Fruit fly (Drosophila melanogaster) whole organism, embryonic: ENCODE data around the gene CG18213.

Experiments used
- Adf1 ChIP-seq: fragments of 200-800 bp; sonication (Bioruptor generic); IDR thresholded peaks from 2 replicates; pipeline ENCODE4 v1.3.6; 2022; ENCODE audit warnings: missing biosample characterization, missing genetic modification characterization
- Bgb ChIP-seq: fragments of 200-800 bp; sonication (Bioruptor generic); IDR thresholded peaks from 2 replicates; pipeline ENCODE4 v1.3.6; 2022; ENCODE audit warnings: missing biosample characterization, missing genetic modification characterization; ENCODE audit not compliant: partially characterized antibody
- BtbVII ChIP-seq: fragments of 200-800 bp; sonication (Bioruptor generic); optimal IDR thresholded peaks from 3 replicates; lab custom pipeline; 2017; ENCODE audit warnings: missing biosample characterization, mild to moderate bottlenecking, missing genetic modification characterization
- CG1024 ChIP-seq: fragments of 200-800 bp; sonication (Bioruptor generic); IDR thresholded peaks from 2 replicates; pipeline ENCODE4 v1.3.6; 2022; ENCODE audit warnings: missing biosample characterization, missing genetic modification characterization
- CG10366 ChIP-seq: fragments of 200-800 bp; sonication (Bioruptor generic); IDR thresholded peaks from 2 replicates; pipeline ENCODE4 v1.3.6; 2022; ENCODE audit warnings: missing biosample characterization, missing genetic modification characterization
- CG10959 ChIP-seq: fragments of 200-800 bp; sonication (Bioruptor generic); IDR thresholded peaks from 2 replicates; pipeline ENCODE4 v1.3.6; 2022; ENCODE audit warnings: missing biosample characterization, missing genetic modification characterization
- CG11085 ChIP-seq: fragments of 200-800 bp; sonication (Bioruptor generic); IDR thresholded peaks from 2 replicates; pipeline ENCODE4 v1.3.6; 2022; ENCODE audit warnings: missing biosample characterization, missing genetic modification characterization
- CG12155 ChIP-seq: fragments of 200-800 bp; sonication (Bioruptor generic); optimal IDR thresholded peaks from 3 replicates; lab custom pipeline; 2016; ENCODE audit warnings: missing biosample characterization, missing genetic modification characterization
- CG12299 ChIP-seq: fragments of 200-800 bp; sonication (Bioruptor generic); optimal IDR thresholded peaks from 2 replicates; lab custom pipeline; 2018; ENCODE audit warnings: missing biosample characterization, mild to moderate bottlenecking, missing genetic modification characterization
- CG13123 ChIP-seq: fragments of 200-800 bp; sonication (Bioruptor generic); optimal IDR thresholded peaks from 2 replicates; lab custom pipeline; 2016; ENCODE audit warnings: missing biosample characterization, missing genetic modification characterization
- CG13775 ChIP-seq: fragments of 200-800 bp; sonication (Bioruptor generic); optimal IDR thresholded peaks from 3 replicates; lab custom pipeline; 2017; ENCODE audit warnings: missing biosample characterization, mild to moderate bottlenecking, missing genetic modification characterization
- CG14965 ChIP-seq: fragments of 200-800 bp; sonication (Bioruptor generic); optimal IDR thresholded peaks from 2 replicates; lab custom pipeline; 2016; ENCODE audit warnings: missing biosample characterization, missing genetic modification characterization, borderline replicate concordance
- CG17912 ChIP-seq: fragments of 200-800 bp; sonication (Bioruptor generic); optimal IDR thresholded peaks from 2 replicates; lab custom pipeline; 2018; ENCODE audit warnings: missing biosample characterization, mild to moderate bottlenecking, missing genetic modification characterization
- CG18476 ChIP-seq: fragments of 200-800 bp; sonication (Bioruptor generic); optimal IDR thresholded peaks from 2 replicates; lab custom pipeline; 2016; ENCODE audit warnings: missing biosample characterization, mild to moderate bottlenecking, missing genetic modification characterization
- CG18599 ChIP-seq: fragments of 200-800 bp; sonication (Bioruptor generic); optimal IDR thresholded peaks from 3 replicates; lab custom pipeline; 2017; ENCODE audit warnings: missing biosample characterization, missing genetic modification characterization, mild to moderate bottlenecking, moderate library complexity, missing genetic modification reagents
- CG30403 ChIP-seq: fragments of 200-800 bp; sonication (Bioruptor generic); optimal IDR thresholded peaks from 3 replicates; lab custom pipeline; 2016; ENCODE audit warnings: missing biosample characterization, missing genetic modification characterization
- CG31441 ChIP-seq: fragments of 200-800 bp; sonication (Bioruptor generic); IDR thresholded peaks from 2 replicates; pipeline ENCODE4 v1.3.6; 2022; ENCODE audit warnings: missing biosample characterization, missing genetic modification characterization
- CG42726 ChIP-seq: fragments of 200-800 bp; sonication (Bioruptor generic); IDR thresholded peaks from 2 replicates; pipeline ENCODE4 v1.3.6; 2022; ENCODE audit warnings: missing biosample characterization, missing genetic modification characterization; ENCODE audit not compliant: partially characterized antibody
- CG4424 ChIP-seq: fragments of 200-800 bp; sonication (Bioruptor generic); optimal IDR thresholded peaks from 3 replicates; lab custom pipeline; 2016; ENCODE audit warnings: missing biosample characterization, missing genetic modification characterization
- CG5953 ChIP-seq: fragments of 200-800 bp; sonication (Bioruptor generic); IDR thresholded peaks from 2 replicates; pipeline ENCODE4 v1.3.6; 2022; ENCODE audit warnings: missing biosample characterization, missing genetic modification characterization
- CG7987 ChIP-seq: fragments of 200-800 bp; sonication (Bioruptor generic); optimal IDR thresholded peaks from 2 replicates; lab custom pipeline; 2018; ENCODE audit warnings: missing biosample characterization, mild to moderate bottlenecking, missing genetic modification characterization, moderate library complexity
- CkIIα-i1 ChIP-seq: fragments of 200-800 bp; sonication (Bioruptor generic); IDR thresholded peaks from 2 replicates; pipeline ENCODE4 v1.3.6; 2022; ENCODE audit warnings: missing biosample characterization, missing genetic modification characterization
- D ChIP-seq, 2 experiments: fragments of 200-800 bp in 1 of 2; fragments of >200 bp in 1 of 2; sonication (Bioruptor generic) in 1 of 2; optimal IDR thresholded peaks; 2 replicates in 1 of 2; 3 replicates in 1 of 2; lab custom pipeline; 2017; ENCODE audit warnings: mild to moderate bottlenecking in 1 of 2, missing biosample characterization in 1 of 2, missing genetic modification characterization in 1 of 2, missing genetic modification reagents in 1 of 2
- Fer3 ChIP-seq: fragments of 200-800 bp; sonication (Bioruptor generic); optimal IDR thresholded peaks from 2 replicates; lab custom pipeline; 2018; ENCODE audit warnings: missing biosample characterization, mild to moderate bottlenecking, missing genetic modification characterization, moderate library complexity
- GATAe ChIP-seq: fragments of 200-800 bp; sonication (Bioruptor generic); conservative IDR thresholded peaks from 2 replicates; pipeline ENCODE4 v1.3.6; 2022; ENCODE audit warnings: missing biosample characterization, missing genetic modification characterization
- Jarid2 ChIP-seq: fragments of 200-800 bp; sonication (Bioruptor generic); optimal IDR thresholded peaks from 3 replicates; lab custom pipeline; 2017; ENCODE audit warnings: mild to moderate bottlenecking, missing biosample characterization, missing genetic modification reagents, missing genetic modification characterization
- Mes4 ChIP-seq: fragments of 200-800 bp; sonication (Bioruptor generic); optimal IDR thresholded peaks from 2 replicates; lab custom pipeline; 2016; ENCODE audit warnings: missing biosample characterization, missing genetic modification characterization
- NC2α ChIP-seq: fragments of 200-800 bp; sonication (Bioruptor generic); optimal IDR thresholded peaks from 2 replicates; lab custom pipeline; 2016; ENCODE audit warnings: missing biosample characterization, missing genetic modification characterization
- Optix ChIP-seq: fragments of 200-800 bp; sonication (Bioruptor generic); IDR thresholded peaks from 3 replicates; pipeline ENCODE4 v1.3.6; 2022; ENCODE audit warnings: missing biosample characterization, missing genetic modification characterization
- Rfx ChIP-seq: fragments of 200-800 bp; sonication (Bioruptor generic); IDR thresholded peaks from 2 replicates; pipeline ENCODE4 v1.3.6; 2022; ENCODE audit warnings: missing biosample characterization, missing genetic modification characterization
- aop ChIP-seq: fragments of 200-800 bp; sonication (Bioruptor generic); IDR thresholded peaks from 2 replicates; pipeline ENCODE4 v1.3.6; 2022; ENCODE audit warnings: missing biosample characterization, missing genetic modification characterization
- ash1 ChIP-seq: fragments of 200-800 bp; sonication (Bioruptor generic); optimal IDR thresholded peaks from 2 replicates; lab custom pipeline; 2018; ENCODE audit warnings: missing biosample characterization, mild to moderate bottlenecking, missing genetic modification characterization
- bigmax ChIP-seq: fragments of 200-800 bp; sonication (Bioruptor generic); optimal IDR thresholded peaks from 2 replicates; lab custom pipeline; 2018; ENCODE audit warnings: missing biosample characterization, mild to moderate bottlenecking, missing genetic modification characterization
- emc ChIP-seq: fragments of 200-800 bp; sonication (Bioruptor generic); optimal IDR thresholded peaks from 2 replicates; lab custom pipeline; 2016; ENCODE audit warnings: missing biosample characterization, missing genetic modification characterization
- en ChIP-seq: fragments of 200-800 bp; sonication (Bioruptor generic); optimal IDR thresholded peaks from 2 replicates; lab custom pipeline; 2016; ENCODE audit warnings: missing biosample characterization, missing genetic modification characterization
- esg ChIP-seq: fragments of 200-800 bp; sonication (Bioruptor generic); conservative IDR thresholded peaks from 2 replicates; pipeline ENCODE4 v1.3.6; 2022; ENCODE audit warnings: missing biosample characterization, missing genetic modification characterization
- fd102C ChIP-seq: fragments of 200-800 bp; sonication (Bioruptor generic); optimal IDR thresholded peaks from 2 replicates; lab custom pipeline; 2018; ENCODE audit warnings: missing biosample characterization, mild to moderate bottlenecking, missing genetic modification characterization, moderate library complexity
- fu2 ChIP-seq: fragments of 200-800 bp; sonication (Bioruptor generic); optimal IDR thresholded peaks from 2 replicates; lab custom pipeline; 2016; ENCODE audit warnings: missing biosample characterization, missing genetic modification characterization
- jigr1 ChIP-seq: fragments of 200-800 bp; sonication (Bioruptor generic); IDR thresholded peaks from 3 replicates; pipeline ENCODE4 v1.3.6; 2022; ENCODE audit warnings: missing biosample characterization, missing genetic modification characterization
- jumu ChIP-seq: fragments of 200-800 bp; sonication (Bioruptor generic); optimal IDR thresholded peaks from 3 replicates; lab custom pipeline; 2016; ENCODE audit warnings: missing biosample characterization, missing genetic modification characterization
- kah ChIP-seq: fragments of 200-800 bp; sonication (Bioruptor generic); optimal IDR thresholded peaks from 2 replicates; lab custom pipeline; 2018; ENCODE audit warnings: missing biosample characterization, mild to moderate bottlenecking, missing genetic modification characterization
- kay ChIP-seq: fragments of 200-800 bp; sonication (Bioruptor generic); optimal IDR thresholded peaks from 2 replicates; lab custom pipeline; 2016; ENCODE audit warnings: missing biosample characterization, missing genetic modification characterization
- klu ChIP-seq: fragments of 200-800 bp; sonication (Bioruptor generic); IDR thresholded peaks from 2 replicates; pipeline ENCODE4 v1.3.6; 2022; ENCODE audit warnings: missing biosample characterization, missing genetic modification characterization
- luna ChIP-seq: fragments of 200-800 bp; sonication (Bioruptor generic); optimal IDR thresholded peaks from 2 replicates; lab custom pipeline; 2016; ENCODE audit warnings: missing biosample characterization, missing genetic modification characterization
- nmo ChIP-seq: fragments of 200-800 bp; sonication (Bioruptor generic); optimal IDR thresholded peaks from 2 replicates; lab custom pipeline; 2018; ENCODE audit warnings: missing biosample characterization, mild to moderate bottlenecking, missing genetic modification characterization, moderate library complexity
- sc ChIP-seq, 3 experiments: fragments of >200 bp in 2 of 3; fragments of 200-800 bp in 1 of 3; sonication (Bioruptor generic) in 1 of 3; optimal IDR thresholded peaks; 2 replicates in 2 of 3; 3 replicates in 1 of 3; lab custom pipeline; 2017; ENCODE audit warnings: mild to moderate bottlenecking in 1 of 3, missing biosample characterization in 1 of 3, missing genetic modification characterization in 1 of 3, missing genetic modification reagents in 1 of 3
- sna ChIP-seq: fragments of 200-800 bp; sonication (Bioruptor generic); IDR thresholded peaks from 2 replicates; pipeline ENCODE4 v1.3.6; 2022; ENCODE audit warnings: missing biosample characterization, missing genetic modification characterization; ENCODE audit not compliant: partially characterized antibody
- usp ChIP-seq: fragments of >200 bp; optimal IDR thresholded peaks from 2 replicates; lab custom pipeline; 2017; ENCODE audit warnings: missing biosample characterization, missing genetic modification characterization
- wdn ChIP-seq: fragments of 200-800 bp; sonication (Bioruptor generic); IDR thresholded peaks from 2 replicates; pipeline ENCODE4 v1.3.6; 2022; ENCODE audit warnings: missing biosample characterization, missing genetic modification characterization
- yki ChIP-seq: fragments of >200 bp; optimal IDR thresholded peaks from 3 replicates; lab custom pipeline; 2018

The CG18213 gene

DNA sequence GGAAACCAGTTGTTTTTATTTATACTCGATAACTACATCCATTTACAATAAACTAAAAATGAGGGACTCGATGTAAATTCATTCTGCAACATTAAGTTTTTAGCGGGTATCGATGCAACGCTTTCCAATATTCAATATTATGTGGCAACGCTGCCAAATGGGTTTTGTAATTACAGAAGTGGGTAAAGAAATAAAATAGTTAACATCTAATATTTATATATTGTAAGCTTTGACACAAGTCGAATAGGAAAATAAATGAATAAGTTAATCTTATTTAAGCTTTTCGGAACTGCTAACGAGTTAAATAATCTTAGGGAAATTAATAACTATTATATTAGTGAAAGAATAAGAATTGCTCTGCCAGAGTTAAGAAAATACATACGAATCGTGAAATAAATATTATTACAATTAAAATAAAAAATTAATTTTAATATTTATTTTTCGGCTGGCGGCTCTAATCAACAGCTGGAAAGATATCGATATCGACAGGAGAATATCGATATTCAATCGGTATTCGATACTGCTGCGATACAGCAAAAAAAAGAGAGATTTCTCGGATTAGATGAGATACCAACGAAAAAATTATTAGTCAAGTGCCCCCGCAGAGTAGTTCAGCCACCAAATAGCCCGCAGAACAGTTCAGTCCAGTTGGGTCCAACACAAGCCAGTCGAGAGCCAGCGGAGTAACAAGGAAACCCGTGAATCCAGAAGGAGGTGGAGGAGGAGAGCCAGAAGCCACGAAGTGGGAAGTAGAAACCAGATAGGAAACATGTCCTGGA, 45.2 kb upstream of the CG18213 start, which contains the start of gene GckIII (continued):
- TF ChIP-seq CG10366 (GFP tag; lab: Robert Waterston, UW) (no peak), sc (optimal IDR thresholded peaks at IDR 0.05; lab: Kevin White, UChicago) (no peak), sc (GFP tag; optimal IDR thresholded peaks at IDR 0.05; lab: Kevin White, UChicago) (no peak), fd102C (GFP tag; lab: Kevin White, UChicago) (no peak), CkIIα-i1 (GFP tag; lab: Robert Waterston, UW) (no peak), CG1024 (GFP tag; lab: Robert Waterston, UW) (no peak), CG13123 (no peak), en (GFP tag; lab: Kevin White, UChicago) (no peak), BtbVII (GFP tag; lab: Kevin White, UChicago) (no peak), luna (GFP tag; lab: Kevin White, UChicago) (no peak), Fer3 (no peak), ash1 (GFP tag; lab: Kevin White, UChicago) (no peak), CG10959 (GFP tag; lab: Robert Waterston, UW) (no peak), esg (GFP tag; lab: Robert Waterston, UW) (no peak), GATAe (GFP tag; lab: Robert Waterston, UW) (no peak), NC2α (GFP tag; lab: Kevin White, UChicago) (no peak), aop (GFP tag; lab: Robert Waterston, UW) (no peak), CG7987 (GFP tag; lab: Kevin White, UChicago) (no peak), CG12155 (GFP tag; lab: Kevin White, UChicago) (no peak), usp (GFP tag; lab: Kevin White, UChicago) (no peak), kay (GFP tag; lab: Kevin White, UChicago) (no peak), wdn (no peak), CG11085 (GFP tag; lab: Robert Waterston, UW) (no peak), CG5953 (GFP tag; lab: Robert Waterston, UW) (no peak), CG12299 (tag; lab: Kevin White, UChicago) (no peak), yki (lab: Kevin White, UChicago) (no peak), CG18476 (GFP tag; lab: Kevin White, UChicago) (no peak), CG18599 (no peak), bigmax (no peak), CG14965 (GFP tag; lab: Kevin White, UChicago) (no peak), Adf1 (GFP tag; lab: Robert Waterston, UW) (no peak), klu (GFP tag; lab: Robert Waterston, UW) (no peak), sna (GFP tag; lab: Robert Waterston, UW) (peak; percentile 81), kah (GFP tag; lab: Kevin White, UChicago) (no peak), jumu (GFP tag; lab: Kevin White, UChicago) (no peak), Optix (GFP tag; lab: Robert Waterston, UW) (no peak), CG31441 (no peak), jigr1 (GFP tag; lab: Robert Waterston, UW) (no peak), nmo (peak; percentile 2), Bgb (peak; percentile 86), Rfx (GFP tag; lab: Robert Waterston, UW) (no peak), CG42726 (GFP tag; lab: Robert Waterston, UW) (peak; percentile 73; the same call in 1 of the 2 replicates), emc (GFP tag; lab: Kevin White, UChicago) (no peak), CG30403 (GFP tag; lab: Kevin White, UChicago) (no peak), CG13775 (no peak), D (optimal IDR thresholded peaks at IDR 0.05; lab: Kevin White, UChicago) (no peak), D (GFP tag; optimal IDR thresholded peaks at IDR 0.05; lab: Kevin White, UChicago) (no peak), Jarid2 (GFP tag; lab: Kevin White, UChicago) (no peak), Mes4 (GFP tag; lab: Kevin White, UChicago) (no peak), CG17912 (no peak), CG4424 (GFP tag; lab: Kevin White, UChicago) (no peak), fu2 (GFP tag; lab: Kevin White, UChicago) (no peak)
